Fruit fly (Drosophila melanogaster): Measurements from ENCODE around the gene CG11076.

CG11076 gene

dm6 chr4:1060373-1061094 is 29.0 kb upstream of the CG11076 start, which contains the start of gene apolpp (continued):
- TF ChIP-seq dac (GFP tag; optimal IDR thresholded peaks at IDR 0.05) (no peak), fkh (GFP tag; optimal IDR thresholded peaks at IDR 0.05) (no peak), CG8119 (GFP tag; IDR thresholded peaks at IDR 0.05) (no peak), Smox (GFP tag; optimal IDR thresholded peaks at IDR 0.05) (no peak), CG16779 (tag; optimal IDR thresholded peaks at IDR 0.05) (no peak), Sox102F (GFP tag; optimal IDR thresholded peaks at IDR 0.05) (no peak), topi (GFP tag; optimal IDR thresholded peaks at IDR 0.05) (no peak), OdsH (GFP tag; optimal IDR thresholded peaks at IDR 0.05) (no peak), Eip93F (GFP tag; optimal IDR thresholded peaks at IDR 0.05) (no peak), CG3919 (GFP tag; optimal IDR thresholded peaks at IDR 0.05) (no peak), dsx (GFP tag; optimal IDR thresholded peaks at IDR 0.05; ENCODE audit: poor library complexity, severe bottlenecking) (peak; percentile 26), Blimp-1 (GFP tag; optimal IDR thresholded peaks at IDR 0.05) (no peak), CG7368 (GFP tag; optimal IDR thresholded peaks at IDR 0.05) (no peak), CG6808 (GFP tag; optimal IDR thresholded peaks at IDR 0.05) (no peak), fd85E (GFP tag; optimal IDR thresholded peaks at IDR 0.05) (no peak), CG6163 (GFP tag; IDR thresholded peaks at IDR 0.05) (no peak), esn (GFP tag; optimal IDR thresholded peaks at IDR 0.05) (peak; percentile 4), CG34406 (GFP tag; optimal IDR thresholded peaks at IDR 0.05) (no peak), vri (GFP tag; optimal IDR thresholded peaks at IDR 0.05) (no peak), cyc (GFP tag; optimal IDR thresholded peaks at IDR 0.05) (peak; percentile 15), Gug (GFP tag; IDR thresholded peaks at IDR 0.05) (no peak), svp (GFP tag) (peak; percentile 48)

dm6 chr4:1053653-1054163 is 22.2 kb upstream of the CG11076 start, which contains the start of gene CaMKII:
Gene CaMKII, minus strand, starts transcription at chr4:1053703.
- TF ChIP-seq CG8119 (GFP tag; IDR thresholded peaks at IDR 0.05), result no peak
- TF ChIP-seq Eip78C (GFP tag), result peak; percentile 83
- peak; percentile 4 for TF ChIP-seq Ets96B (tag; optimal IDR thresholded peaks at IDR 0.05)
- no peak for TF ChIP-seq spab (GFP tag; optimal IDR thresholded peaks at IDR 0.05)
- TF ChIP-seq OdsH (GFP tag; optimal IDR thresholded peaks at IDR 0.05), result peak; percentile 46
- peak; percentile 17 for TF ChIP-seq Eip75B (GFP tag; optimal IDR thresholded peaks at IDR 0.05)
- TF ChIP-seq CG10669 (GFP tag; optimal IDR thresholded peaks at IDR 0.05), result peak; percentile 2
- TF ChIP-seq pdm3 (GFP tag; optimal IDR thresholded peaks at IDR 0.05), result peak; percentile 33
- peak; percentile 35 for TF ChIP-seq Hr4 (GFP tag; optimal IDR thresholded peaks at IDR 0.05)
- peak; percentile 44 for TF ChIP-seq CG10631 (GFP tag; optimal IDR thresholded peaks at IDR 0.05)
- no peak for TF ChIP-seq Sox15 (GFP tag; optimal IDR thresholded peaks at IDR 0.05)
- peak; percentile 28 for TF ChIP-seq esn (GFP tag; optimal IDR thresholded peaks at IDR 0.05)
- TF ChIP-seq Sox14 (GFP tag; optimal IDR thresholded peaks at IDR 0.05), result peak; percentile 7
- TF ChIP-seq acj6 (GFP tag; optimal IDR thresholded peaks at IDR 0.05), result peak; percentile 36
- peak; percentile 16 for TF ChIP-seq CG34406 (GFP tag; optimal IDR thresholded peaks at IDR 0.05)
- TF ChIP-seq Met (GFP tag; optimal IDR thresholded peaks at IDR 0.05), result peak; percentile 35
- peak; percentile 1 for TF ChIP-seq Sox102F (GFP tag; optimal IDR thresholded peaks at IDR 0.05)
- TF ChIP-seq CG6276 (GFP tag; optimal IDR thresholded peaks at IDR 0.05), result no peak

- TF ChIP-seq CG6808 (GFP tag; optimal IDR thresholded peaks at IDR 0.05) (no peak), OdsH (GFP tag; optimal IDR thresholded peaks at IDR 0.05) (peak; percentile 8), CG3032 (tag; optimal IDR thresholded peaks at IDR 0.05) (peak; percentile 38), Hr39 (GFP tag; optimal IDR thresholded peaks at IDR 0.05) (no peak), Hr38 (GFP tag; optimal IDR thresholded peaks at IDR 0.05) (no peak)
Measured at dm6 chr4:1051271-1051670, 19.7 kb upstream of the CG11076 start.

Data from whole organism, prepupa.